Worm (Caenorhabditis elegans) whole organism, L3 larva: ENCODE data around the gene mab-7.
A peak's percentile ranks its signal among the peaks of the same experiment; 100 is the strongest.

Source experiments
- R02D3.7 ChIP-seq: fragments of 150-350 bp; optimal IDR thresholded peaks from 2 replicates; lab custom pipeline; 2014; ENCODE audit warnings: missing biosample characterization, missing genetic modification characterization
- ZK546.5 ChIP-seq: sonication (generic microtip); optimal IDR thresholded peaks from 2 replicates; lab custom pipeline; 2017; ENCODE audit warnings: missing biosample characterization, missing genetic modification characterization
- ama-1 ChIP-seq: fragments of 150-350 bp; optimal IDR thresholded peaks from 2 replicates; lab custom pipeline; 2018
- ceh-82 ChIP-seq: fragments of 150-350 bp; optimal IDR thresholded peaks from 2 replicates; lab custom pipeline; 2014; ENCODE audit warnings: missing biosample characterization, missing genetic modification characterization
- ceh-9 ChIP-seq: sonication (generic microtip); optimal IDR thresholded peaks from 2 replicates; lab custom pipeline; 2018; ENCODE audit warnings: missing biosample characterization, missing genetic modification characterization
- egl-27 ChIP-seq: sonication (generic microtip); optimal IDR thresholded peaks from 4 replicates; lab custom pipeline; 2017; ENCODE audit warnings: missing biosample characterization, missing genetic modification reagents, missing genetic modification characterization
- egl-5 ChIP-seq: fragments of 150-350 bp; optimal IDR thresholded peaks from 2 replicates; lab custom pipeline; 2017; ENCODE audit warnings: missing biosample characterization, missing genetic modification reagents, missing genetic modification characterization, inconsistent platforms
- elt-1 ChIP-seq: fragments of 150-350 bp; optimal IDR thresholded peaks from 2 replicates; lab custom pipeline; 2014; ENCODE audit warnings: missing biosample characterization, missing genetic modification characterization
- elt-2 ChIP-seq: sonication (generic microtip); optimal IDR thresholded peaks from 2 replicates; lab custom pipeline; 2016; ENCODE audit warnings: missing genetic modification reagents, mild to moderate bottlenecking, missing genetic modification characterization, missing compliant biosample characterization
- eor-1 ChIP-seq, 2 experiments: fragments of 150-350 bp; optimal IDR thresholded peaks; 2 replicates each; lab custom pipeline; 2014 to 2018; ENCODE audit warnings: missing biosample characterization in 2 of 2, missing genetic modification characterization in 2 of 2
- fkh-2 ChIP-seq: fragments of 150-350 bp; optimal IDR thresholded peaks from 2 replicates; lab custom pipeline; 2014; ENCODE audit warnings: missing biosample characterization, missing genetic modification reagents, missing genetic modification characterization
- jun-1 ChIP-seq: fragments of 150-350 bp; optimal IDR thresholded peaks from 2 replicates; lab custom pipeline; 2014; ENCODE audit warnings: missing biosample characterization, missing genetic modification reagents, missing genetic modification characterization
- lin-39 ChIP-seq: fragments of 150-350 bp; optimal IDR thresholded peaks from 2 replicates; lab custom pipeline; 2018; ENCODE audit warnings: missing biosample characterization, missing genetic modification reagents, missing genetic modification characterization
- lsy-12 ChIP-seq: sonication (generic microtip); optimal IDR thresholded peaks from 2 replicates; lab custom pipeline; 2016; ENCODE audit warnings: mild to moderate bottlenecking, missing genetic modification characterization, missing compliant biosample characterization
- mml-1 ChIP-seq: fragments of 150-350 bp; sonication (generic microtip); optimal IDR thresholded peaks from 3 replicates; lab custom pipeline; 2014; ENCODE audit warnings: missing biosample characterization, missing genetic modification characterization
- nfya-1 ChIP-seq: sonication (generic microtip); optimal IDR thresholded peaks from 2 replicates; lab custom pipeline; 2017; ENCODE audit warnings: missing genetic modification characterization, mild to moderate bottlenecking, missing compliant biosample characterization, antibody characterized with exemption, moderate library complexity; ENCODE audit not compliant: insufficient read depth
- nhr-11 ChIP-seq: fragments of 150-350 bp; optimal IDR thresholded peaks from 2 replicates; lab custom pipeline; 2014; ENCODE audit warnings: missing biosample characterization, missing genetic modification characterization
- nhr-12 ChIP-seq: fragments of 150-350 bp; optimal IDR thresholded peaks from 2 replicates; lab custom pipeline; 2014; ENCODE audit warnings: missing biosample characterization, missing genetic modification characterization
- nhr-23 ChIP-seq: fragments of 150-350 bp; optimal IDR thresholded peaks from 2 replicates; lab custom pipeline; 2014; ENCODE audit warnings: missing biosample characterization, missing genetic modification reagents, missing genetic modification characterization
- nhr-237 ChIP-seq: fragments of 150-350 bp; optimal IDR thresholded peaks from 2 replicates; lab custom pipeline; 2014; ENCODE audit warnings: missing biosample characterization, missing genetic modification characterization
- nhr-25 ChIP-seq: sonication (generic microtip); optimal IDR thresholded peaks from 2 replicates; lab custom pipeline; 2017; ENCODE audit warnings: missing biosample characterization, missing genetic modification characterization
- nhr-43 ChIP-seq: sonication (generic microtip); optimal IDR thresholded peaks from 2 replicates; lab custom pipeline; 2016; ENCODE audit warnings: mild to moderate bottlenecking, missing genetic modification characterization, missing compliant biosample characterization; ENCODE audit not compliant: poor library complexity, severe bottlenecking
- nhr-67 ChIP-seq: fragments of 150-350 bp; optimal IDR thresholded peaks from 2 replicates; lab custom pipeline; 2014; ENCODE audit warnings: missing biosample characterization, missing genetic modification characterization
- nhr-77 ChIP-seq: fragments of 150-350 bp; optimal IDR thresholded peaks from 2 replicates; lab custom pipeline; 2014; ENCODE audit warnings: missing biosample characterization, missing genetic modification characterization
- pha-4 ChIP-seq: fragments of 150-350 bp; optimal IDR thresholded peaks from 2 replicates; lab custom pipeline; 2014; ENCODE audit warnings: missing biosample characterization, missing genetic modification reagents, missing genetic modification characterization
- pqm-1 ChIP-seq: fragments of 150-350 bp; optimal IDR thresholded peaks from 2 replicates; lab custom pipeline; 2017; ENCODE audit warnings: missing biosample characterization, missing genetic modification characterization, inconsistent platforms
- sea-2 ChIP-seq: fragments of 150-350 bp; sonication (generic microtip); optimal IDR thresholded peaks from 4 replicates; lab custom pipeline; 2014; ENCODE audit warnings: missing biosample characterization, missing genetic modification reagents, missing genetic modification characterization
- skn-1 ChIP-seq: fragments of 150-350 bp; optimal IDR thresholded peaks from 2 replicates; lab custom pipeline; 2014; ENCODE audit warnings: missing biosample characterization, missing genetic modification characterization
- snpc-4 ChIP-seq: fragments of 150-350 bp; optimal IDR thresholded peaks from 2 replicates; lab custom pipeline; 2014; ENCODE audit warnings: missing biosample characterization, missing genetic modification characterization
- unc-62 ChIP-seq: fragments of 150-350 bp; sonication (generic microtip); optimal IDR thresholded peaks from 4 replicates; lab custom pipeline; 2014; ENCODE audit warnings: missing biosample characterization, missing genetic modification reagents, missing genetic modification characterization
- zag-1 ChIP-seq: fragments of 150-350 bp; optimal IDR thresholded peaks from 2 replicates; lab custom pipeline; 2014; ENCODE audit warnings: missing biosample characterization, missing genetic modification characterization

Gene mab-7

ce11 chrX:897948-898347, at the start of gene mab-7:
mab-7 (minus strand) TSS chrX:898048.
- TF ChIP-seq nhr-25 (tag; lab: Kevin White, UChicago) (peak; percentile 39), nhr-237 (no peak)

DNA sequence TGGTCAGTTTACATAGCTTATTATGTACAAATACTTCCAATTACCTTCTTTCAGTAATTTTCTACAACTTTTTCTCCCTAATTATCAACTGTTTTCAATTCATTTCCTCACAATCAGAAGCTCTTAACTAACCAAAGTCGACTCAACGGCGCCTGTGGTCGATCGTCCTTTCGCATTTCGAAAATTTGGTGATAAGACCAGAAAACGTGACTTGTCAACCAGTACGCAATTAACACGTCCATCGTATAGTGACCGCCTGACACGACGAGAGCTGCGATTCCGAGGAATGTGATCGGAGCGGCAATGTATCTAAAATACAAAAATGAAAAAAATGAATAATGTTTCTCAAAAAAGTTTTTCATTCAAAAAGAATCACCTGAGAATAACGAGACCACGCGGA, 47.8 kb upstream of the mab-7 start:
- TF ChIP-seq ama-1 (lab: Kevin White, UChicago) (no peak), eor-1 (tag; optimal IDR thresholded peaks at IDR 0.05; lab: Kevin White, UChicago) (no peak), pqm-1 (tag; lab: Kevin White, UChicago) (peak; percentile 59), nhr-77 (no peak), R02D3.7 (tag; lab: Kevin White, UChicago) (no peak), nhr-12 (tag; lab: Kevin White, UChicago) (no peak), mml-1 (tag; lab: Kevin White, UChicago) (no peak), nhr-11 (tag; lab: Kevin White, UChicago) (no peak), lin-39 (tag; lab: Kevin White, UChicago) (no peak), lsy-12 (tag; lab: Kevin White, UChicago) (no peak), nfya-1 (peak; percentile 80), zag-1 (tag; lab: Kevin White, UChicago) (no peak), pha-4 (tag; lab: Kevin White, UChicago) (peak; percentile 31), skn-1 (tag; lab: Kevin White, UChicago) (no peak), egl-5 (tag; lab: Kevin White, UChicago) (no peak), elt-1 (tag; lab: Kevin White, UChicago) (no peak), sea-2 (GFP tag; lab: Kevin White, UChicago) (no peak), elt-2 (tag; lab: Kevin White, UChicago) (peak; percentile 80), jun-1 (tag; lab: Kevin White, UChicago) (no peak)

DNA sequence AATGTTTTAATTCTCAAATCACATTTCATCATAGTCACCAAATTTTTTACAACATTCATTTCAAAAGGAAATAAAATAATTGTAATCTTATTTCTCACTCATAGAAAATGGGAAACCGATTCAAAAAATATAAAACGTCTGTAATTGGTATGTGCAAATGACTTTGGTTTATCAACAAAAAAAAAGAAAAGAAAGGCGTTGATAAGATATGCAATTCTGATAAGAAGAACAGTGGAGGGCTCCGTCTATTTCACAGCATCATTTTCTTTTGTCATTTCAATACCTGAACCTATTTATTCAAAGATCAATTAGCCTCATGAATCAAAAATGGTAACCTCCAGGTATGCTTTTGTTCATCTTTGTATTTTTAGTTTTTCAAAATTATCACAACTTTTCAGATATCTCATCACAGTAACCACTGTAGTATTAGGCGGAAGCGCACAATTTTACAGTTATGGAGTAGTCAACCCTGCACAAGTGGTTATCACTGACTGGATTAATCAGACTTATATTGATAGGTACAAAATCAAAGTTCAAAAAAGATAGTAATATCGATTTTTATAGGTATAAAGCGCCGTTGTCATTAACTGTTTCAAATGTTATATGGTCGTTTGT, 40.5 kb upstream of the mab-7 start, which contains the start of gene F53H8.3:
Gene F53H8.3, plus strand, starts transcription at position 275 of the 615 bp plus-strand sequence.
- TF ChIP-seq eor-1 (tag; optimal IDR thresholded peaks at IDR 0.05; lab: Kevin White, UChicago) (no peak), elt-2 (tag; lab: Kevin White, UChicago) (peak; percentile 92), ceh-82 (tag; lab: Kevin White, UChicago) (no peak), nfya-1 (no peak), pha-4 (tag; lab: Kevin White, UChicago) (peak; percentile 27)

- TF ChIP-seq egl-27 (tag; lab: Kevin White, UChicago) (no peak), snpc-4 (tag; lab: Kevin White, UChicago) (peak; percentile 47)
Measured at ce11 chrX:936013-936412, 38.2 kb upstream of the mab-7 start.

DNA sequence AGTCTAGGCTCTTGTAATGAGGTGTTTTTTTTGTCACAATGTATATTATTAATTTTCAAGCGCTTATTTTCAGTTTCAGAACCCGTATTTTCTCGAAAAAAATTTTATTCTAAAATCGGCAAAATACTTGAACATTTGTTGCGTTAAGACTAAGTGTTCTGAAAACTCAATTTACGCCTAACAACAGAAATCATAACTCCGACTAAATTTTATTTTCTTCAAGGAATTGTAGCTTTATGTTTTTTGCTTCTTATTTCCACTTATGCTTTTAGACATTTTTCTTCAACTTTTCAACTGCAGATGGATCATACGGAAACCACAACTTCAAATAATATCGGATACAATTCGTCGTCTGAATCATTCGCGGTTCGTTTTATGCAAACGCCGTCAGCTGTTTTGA, 35.7 kb upstream of the mab-7 start, which contains the start of gene F35H12.1:
Gene F35H12.1, plus strand, starts transcription at position 301 of the 400 bp plus-strand sequence.
- TF ChIP-seq nhr-77 (no peak), ZK546.5 (no peak), ceh-9 (tag; lab: Kevin White, UChicago) (no peak), mml-1 (tag; lab: Kevin White, UChicago) (no peak), nhr-67 (tag; lab: Kevin White, UChicago) (no peak), egl-27 (tag; lab: Kevin White, UChicago) (no peak), pha-4 (tag; lab: Kevin White, UChicago) (no peak), skn-1 (tag; lab: Kevin White, UChicago) (no peak), egl-5 (tag; lab: Kevin White, UChicago) (no peak), elt-1 (tag; lab: Kevin White, UChicago) (no peak), fkh-2 (tag; lab: Kevin White, UChicago) (no peak), nhr-43 (tag; lab: Kevin White, UChicago) (no peak), unc-62 (GFP tag; lab: Kevin White, UChicago) (no peak), ama-1 (lab: Kevin White, UChicago) (no peak), lsy-12 (tag; lab: Kevin White, UChicago) (no peak), elt-2 (tag; lab: Kevin White, UChicago) (no peak), lin-39 (tag; lab: Kevin White, UChicago) (no peak), nhr-23 (tag; lab: Kevin White, UChicago) (no peak), nhr-25 (tag; lab: Kevin White, UChicago) (no peak)
